Fruit fly (Drosophila melanogaster) whole organism, wandering third instar larva: ENCODE data around the gene Mfe2.

Source experiments
- Abd-B ChIP-seq: fragments of >200 bp; optimal IDR thresholded peaks from 2 replicates; lab custom pipeline; 2017; ENCODE audit warnings: missing biosample characterization, missing genetic modification characterization
- CG32264 ChIP-seq: fragments of 200-800 bp; sonication (Bioruptor generic); optimal IDR thresholded peaks from 2 replicates; lab custom pipeline; 2016; ENCODE audit warnings: missing biosample characterization, missing genetic modification characterization
- CG9705 ChIP-seq: fragments of 200-800 bp; sonication (Bioruptor generic); optimal IDR thresholded peaks from 2 replicates; lab custom pipeline; 2018; ENCODE audit warnings: missing biosample characterization, mild to moderate bottlenecking, missing genetic modification characterization
- CrebA ChIP-seq: fragments of 200-800 bp; sonication (Bioruptor generic); optimal IDR thresholded peaks from 2 replicates; lab custom pipeline; 2016; ENCODE audit warnings: missing biosample characterization, mild to moderate bottlenecking, missing genetic modification characterization, borderline replicate concordance
- Dfd ChIP-seq: fragments of >200 bp; optimal IDR thresholded peaks from 2 replicates; lab custom pipeline; 2017; ENCODE audit warnings: missing biosample characterization, missing genetic modification characterization
- Dif ChIP-seq: fragments of 200-275, 200-300 bp; sonication (Bioruptor generic); optimal IDR thresholded peaks from 2 replicates; lab custom pipeline; 2018; ENCODE audit warnings: missing biosample characterization, missing genetic modification characterization; ENCODE audit not compliant: partially characterized antibody
- GATAd ChIP-seq: sonication (Bioruptor generic); optimal IDR thresholded peaks from 2 replicates; lab custom pipeline; 2016; ENCODE audit warnings: missing biosample characterization, missing genetic modification characterization
- HLH106 ChIP-seq: fragments of 200-800 bp; optimal IDR thresholded peaks from 3 replicates; lab custom pipeline; 2019; ENCODE audit warnings: missing biosample characterization, mild to moderate bottlenecking, missing genetic modification characterization, moderate library complexity
- Hnf4 ChIP-seq: fragments of 200-800 bp; sonication (Bioruptor generic); optimal IDR thresholded peaks from 2 replicates; lab custom pipeline; 2016; ENCODE audit warnings: missing biosample characterization, mild to moderate bottlenecking, missing genetic modification characterization
- Hr78 ChIP-seq: fragments of >200 bp; optimal IDR thresholded peaks from 2 replicates; lab custom pipeline; 2017; ENCODE audit warnings: missing biosample characterization, missing genetic modification characterization
- Hr83 ChIP-seq: fragments of 200-300 bp; sonication (Bioruptor generic); optimal IDR thresholded peaks from 2 replicates; lab custom pipeline; 2016; ENCODE audit warnings: missing biosample characterization, mild to moderate bottlenecking, missing genetic modification characterization, moderate library complexity; ENCODE audit not compliant: poor library complexity, severe bottlenecking
- Jra ChIP-seq: sonication (Bioruptor generic); optimal IDR thresholded peaks from 2 replicates; lab custom pipeline; 2016; ENCODE audit warnings: missing biosample characterization, missing genetic modification characterization
- Mio ChIP-seq: sonication (Bioruptor generic); optimal IDR thresholded peaks from 2 replicates; lab custom pipeline; 2016; ENCODE audit warnings: missing biosample characterization, missing genetic modification characterization
- Myc ChIP-seq: fragments of >200 bp; optimal IDR thresholded peaks from 2 replicates; lab custom pipeline; 2017
- N ChIP-seq: fragments of >200 bp; optimal IDR thresholded peaks from 2 replicates; lab custom pipeline; 2018; ENCODE audit warnings: missing biosample characterization, missing external identifiers, missing genetic modification characterization
- OdsH ChIP-seq: fragments of 200-800 bp; sonication (Bioruptor generic); optimal IDR thresholded peaks from 2 replicates; lab custom pipeline; 2016; ENCODE audit warnings: missing biosample characterization, mild to moderate bottlenecking, missing genetic modification characterization
- Rel ChIP-seq, 2 experiments: fragments of 200-800 bp; sonication (Bioruptor generic) in 1 of 2; optimal IDR thresholded peaks; 2 replicates in 1 of 2; 3 replicates in 1 of 2; lab custom pipeline; 2016 to 2019; ENCODE audit warnings: mild to moderate bottlenecking in 2 of 2, missing biosample characterization in 2 of 2, missing genetic modification characterization in 2 of 2, moderate library complexity in 1 of 2
- Sp1 ChIP-seq: fragments of 200-800 bp; sonication (Bioruptor generic); optimal IDR thresholded peaks from 3 replicates; lab custom pipeline; 2019; ENCODE audit warnings: missing biosample characterization, mild to moderate bottlenecking, missing genetic modification characterization, moderate library complexity
- Vsx2 ChIP-seq: fragments of 200-300, 225-300 bp; sonication (Bioruptor generic); optimal IDR thresholded peaks from 2 replicates; lab custom pipeline; 2018; ENCODE audit warnings: missing biosample characterization, missing genetic modification characterization; ENCODE audit not compliant: partially characterized antibody
- br ChIP-seq: fragments of 200-800 bp; sonication (Bioruptor generic); optimal IDR thresholded peaks from 2 replicates; lab custom pipeline; 2016; ENCODE audit warnings: missing biosample characterization, missing genetic modification characterization
- brk ChIP-seq: fragments of 200-800 bp; sonication (Bioruptor generic); optimal IDR thresholded peaks from 2 replicates; lab custom pipeline; 2016; ENCODE audit warnings: missing biosample characterization, mild to moderate bottlenecking, missing genetic modification characterization
- dl ChIP-seq, 2 experiments: fragments of 175-275, 200-275 bp in 1 of 2; fragments of 200-275 bp in 1 of 2; sonication (Bioruptor generic); optimal IDR thresholded peaks; lab custom pipeline; 2018; ENCODE audit warnings: mild to moderate bottlenecking in 2 of 2, missing biosample characterization in 2 of 2, missing genetic modification characterization in 2 of 2, moderate library complexity in 2 of 2; ENCODE audit not compliant: partially characterized antibody in 2 of 2, insufficient read depth in 1 of 2
- dmrt93B ChIP-seq: fragments of 200-800 bp; sonication (Bioruptor generic); optimal IDR thresholded peaks from 2 replicates; lab custom pipeline; 2018; ENCODE audit warnings: missing biosample characterization, mild to moderate bottlenecking, missing genetic modification characterization
- dsf ChIP-seq: sonication (Bioruptor generic); optimal IDR thresholded peaks from 2 replicates; lab custom pipeline; 2016; ENCODE audit warnings: missing biosample characterization, missing genetic modification characterization, borderline replicate concordance
- ey ChIP-seq: fragments of 200-800 bp; sonication (Bioruptor generic); optimal IDR thresholded peaks from 2 replicates; lab custom pipeline; 2016; ENCODE audit warnings: missing biosample characterization, missing genetic modification characterization
- foxo ChIP-seq, 2 experiments: fragments of 200-800 bp; sonication (Bioruptor generic); optimal IDR thresholded peaks; 2 replicates in 1 of 2; 3 replicates in 1 of 2; lab custom pipeline; 2016 to 2017; ENCODE audit warnings: missing biosample characterization in 2 of 2, missing genetic modification characterization in 2 of 2
- fru ChIP-seq: fragments of 200-800 bp; sonication (Bioruptor generic); optimal IDR thresholded peaks from 3 replicates; lab custom pipeline; 2016; ENCODE audit warnings: missing biosample characterization, mild to moderate bottlenecking, missing genetic modification characterization
- h ChIP-seq: fragments of 200-800 bp; sonication (Bioruptor generic); optimal IDR thresholded peaks from 3 replicates; lab custom pipeline; 2016; ENCODE audit warnings: missing biosample characterization, mild to moderate bottlenecking, missing genetic modification characterization
- jim ChIP-seq: fragments of 175-275, 200-325 bp; sonication (Bioruptor generic); optimal IDR thresholded peaks from 2 replicates; lab custom pipeline; 2016; ENCODE audit warnings: missing biosample characterization, mild to moderate bottlenecking, missing genetic modification characterization
- lola ChIP-seq: fragments of >200 bp; optimal IDR thresholded peaks from 2 replicates; lab custom pipeline; 2017; ENCODE audit warnings: missing biosample characterization, missing genetic modification characterization
- pan ChIP-seq: fragments of >200 bp; optimal IDR thresholded peaks from 2 replicates; lab custom pipeline; 2017
- psq ChIP-seq: fragments of 200-800 bp; sonication (Bioruptor generic); optimal IDR thresholded peaks from 3 replicates; lab custom pipeline; 2017; ENCODE audit warnings: missing biosample characterization, mild to moderate bottlenecking, missing genetic modification characterization, moderate library complexity
- rgr ChIP-seq: fragments of 200-800 bp; sonication (Bioruptor generic); optimal IDR thresholded peaks from 3 replicates; lab custom pipeline; 2016; ENCODE audit warnings: missing biosample characterization, mild to moderate bottlenecking, missing genetic modification characterization
- sage ChIP-seq: fragments of 200-800 bp; sonication (Bioruptor generic); optimal IDR thresholded peaks from 2 replicates; lab custom pipeline; 2016; ENCODE audit warnings: missing biosample characterization, mild to moderate bottlenecking, missing genetic modification characterization
- sv ChIP-seq: fragments of 200-800 bp; sonication (Bioruptor generic); optimal IDR thresholded peaks from 3 replicates; lab custom pipeline; 2016; ENCODE audit warnings: missing biosample characterization, missing genetic modification characterization
- tai ChIP-seq: sonication (Bioruptor generic); optimal IDR thresholded peaks from 2 replicates; lab custom pipeline; 2016; ENCODE audit warnings: missing biosample characterization, missing genetic modification characterization
- usp ChIP-seq: fragments of >200 bp; optimal IDR thresholded peaks from 2 replicates; lab custom pipeline; 2017; ENCODE audit warnings: missing biosample characterization, missing genetic modification characterization
- woc ChIP-seq: sonication (Bioruptor generic); optimal IDR thresholded peaks from 2 replicates; lab custom pipeline; 2016; ENCODE audit warnings: missing biosample characterization, mild to moderate bottlenecking, missing genetic modification characterization

Gene Mfe2

DNA sequence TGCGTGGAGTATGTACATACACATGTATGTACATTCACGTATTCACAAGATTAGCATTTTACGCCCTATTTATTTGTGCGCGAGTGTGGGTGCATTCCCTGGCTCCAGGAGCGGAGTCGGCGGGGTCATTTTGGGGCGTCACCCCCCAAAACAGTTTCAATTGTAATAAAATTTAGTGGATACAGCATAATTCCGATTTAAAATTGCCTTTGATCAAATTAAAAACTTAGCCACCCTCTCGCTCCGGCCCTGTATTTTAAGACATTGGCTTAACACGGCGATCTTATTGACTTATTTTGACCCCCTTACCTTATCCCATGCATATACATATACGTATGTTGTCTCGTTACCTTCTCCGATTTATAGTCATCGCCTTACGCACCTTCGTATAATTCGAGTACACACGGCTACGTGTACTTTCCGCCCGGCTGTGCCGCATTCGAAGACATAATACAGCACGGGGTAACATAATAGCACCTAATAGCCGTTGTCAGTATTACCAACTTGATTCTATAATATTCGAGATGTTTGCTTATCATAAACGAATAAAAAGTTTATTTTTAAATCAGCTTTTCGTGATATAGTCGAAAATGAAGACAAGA is 8.7 kb downstream of the Mfe2 start:
- no peak for TF ChIP-seq Dif (GFP tag; lab: Kevin White, UChicago)
- TF ChIP-seq Hr83 (GFP tag; lab: Kevin White, UChicago), result peak; percentile 65
- TF ChIP-seq Jra (GFP tag; lab: Kevin White, UChicago), result peak; percentile 66
- peak; percentile 61 for TF ChIP-seq sage (GFP tag; lab: Kevin White, UChicago)
- TF ChIP-seq h (GFP tag; lab: Kevin White, UChicago), result peak; percentile 92
- TF ChIP-seq psq (GFP tag; lab: Kevin White, UChicago), result peak; percentile 67
- TF ChIP-seq usp (GFP tag; lab: Kevin White, UChicago), result no peak
- TF ChIP-seq br (GFP tag; lab: Kevin White, UChicago), result peak; percentile 86
- no peak for TF ChIP-seq GATAd
- peak; percentile 88 for TF ChIP-seq Hnf4 (GFP tag; lab: Kevin White, UChicago)
- peak; percentile 69 for TF ChIP-seq Mio (GFP tag; lab: Kevin White, UChicago)
- TF ChIP-seq dsf (GFP tag; lab: Kevin White, UChicago), result no peak
- TF ChIP-seq fru (GFP tag; lab: Kevin White, UChicago), result peak; percentile 94
- peak; percentile 68 for TF ChIP-seq sv (GFP tag; lab: Kevin White, UChicago)
- TF ChIP-seq woc, result peak; percentile 48
- peak in 1 of 2 experiments; percentile 97 for TF ChIP-seq foxo (GFP tag; optimal IDR thresholded peaks at IDR 0.05; lab: Kevin White, UChicago)
- no peak for TF ChIP-seq Hr78 (GFP tag; lab: Kevin White, UChicago)
- TF ChIP-seq Abd-B (GFP tag; lab: Kevin White, UChicago), result no peak
- no peak for TF ChIP-seq N
- peak; percentile 82 for TF ChIP-seq CG9705 (GFP tag; lab: Kevin White, UChicago)
- TF ChIP-seq CG32264, result peak; percentile 73
- TF ChIP-seq dmrt93B, result peak; percentile 92
- no peak for TF ChIP-seq Vsx2 (GFP tag; lab: Kevin White, UChicago)
- no peak for TF ChIP-seq Dfd
- TF ChIP-seq tai (GFP tag; lab: Kevin White, UChicago), result peak; percentile 85
- TF ChIP-seq ey (GFP tag; lab: Kevin White, UChicago), result peak; percentile 91
- TF ChIP-seq Rel (GFP tag; optimal IDR thresholded peaks at IDR 0.05; lab: Kevin White, UChicago), result no peak
- peak; percentile 89 for TF ChIP-seq Rel (tag; optimal IDR thresholded peaks at IDR 0.05; lab: Kevin White, UChicago)
- peak; percentile 86 for TF ChIP-seq Sp1 (GFP tag; lab: Kevin White, UChicago)
- peak; percentile 82 for TF ChIP-seq OdsH (GFP tag; lab: Kevin White, UChicago)
- TF ChIP-seq CrebA (GFP tag; lab: Kevin White, UChicago), result no peak
- TF ChIP-seq Myc (lab: Kevin White, UChicago), result no peak
- TF ChIP-seq pan (lab: Kevin White, UChicago), result no peak
- TF ChIP-seq brk (GFP tag; lab: Kevin White, UChicago), result no peak
- TF ChIP-seq jim (GFP tag; lab: Kevin White, UChicago), result peak; percentile 8
- TF ChIP-seq rgr (GFP tag; lab: Kevin White, UChicago), result peak; percentile 89
- TF ChIP-seq HLH106 (tag; lab: Kevin White, UChicago), result peak; percentile 93
- TF ChIP-seq lola (GFP tag; lab: Kevin White, UChicago), result no peak
- TF ChIP-seq dl (GFP tag; optimal IDR thresholded peaks at IDR 0.05; lab: Kevin White, UChicago; ENCODE audit: insufficient read depth in 1 of 2, partially characterized antibody in 2 of 2), result no peak

DNA sequence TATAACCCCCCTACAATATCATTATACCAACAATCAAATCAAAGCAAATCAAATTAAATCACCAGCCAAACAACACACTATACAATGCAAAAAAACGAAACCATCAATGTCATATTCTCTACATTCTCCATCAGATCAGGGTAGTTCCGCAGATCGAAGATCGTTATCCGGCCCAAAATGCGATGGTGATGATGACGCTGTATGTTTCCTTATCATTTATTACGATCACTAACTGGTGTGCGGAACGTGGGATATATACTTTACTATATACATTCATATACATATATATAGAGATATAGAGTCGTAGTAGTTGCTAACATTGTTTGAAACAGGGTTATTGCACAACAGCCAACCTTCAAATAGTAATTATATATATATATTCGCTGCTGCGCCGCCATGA is 10.6 kb downstream of the Mfe2 start:
- TF ChIP-seq Myc (lab: Kevin White, UChicago), result no peak
- TF ChIP-seq dl (GFP tag; optimal IDR thresholded peaks at IDR 0.05; lab: Kevin White, UChicago; ENCODE audit: insufficient read depth in 1 of 2, partially characterized antibody in 2 of 2), result no peak
- no peak for TF ChIP-seq lola (GFP tag; lab: Kevin White, UChicago)
- no peak for TF ChIP-seq tai (GFP tag; lab: Kevin White, UChicago)
- no peak for TF ChIP-seq Sp1 (GFP tag; lab: Kevin White, UChicago)
- TF ChIP-seq woc, result no peak
- no peak for TF ChIP-seq N
- TF ChIP-seq ey (GFP tag; lab: Kevin White, UChicago), result no peak
- no peak for TF ChIP-seq CrebA (GFP tag; lab: Kevin White, UChicago)
- no peak for TF ChIP-seq Hr83 (GFP tag; lab: Kevin White, UChicago)
